Worm (Caenorhabditis elegans): Measurements from ENCODE around the gene sulp-4.

The sulp-4 gene

DNA sequence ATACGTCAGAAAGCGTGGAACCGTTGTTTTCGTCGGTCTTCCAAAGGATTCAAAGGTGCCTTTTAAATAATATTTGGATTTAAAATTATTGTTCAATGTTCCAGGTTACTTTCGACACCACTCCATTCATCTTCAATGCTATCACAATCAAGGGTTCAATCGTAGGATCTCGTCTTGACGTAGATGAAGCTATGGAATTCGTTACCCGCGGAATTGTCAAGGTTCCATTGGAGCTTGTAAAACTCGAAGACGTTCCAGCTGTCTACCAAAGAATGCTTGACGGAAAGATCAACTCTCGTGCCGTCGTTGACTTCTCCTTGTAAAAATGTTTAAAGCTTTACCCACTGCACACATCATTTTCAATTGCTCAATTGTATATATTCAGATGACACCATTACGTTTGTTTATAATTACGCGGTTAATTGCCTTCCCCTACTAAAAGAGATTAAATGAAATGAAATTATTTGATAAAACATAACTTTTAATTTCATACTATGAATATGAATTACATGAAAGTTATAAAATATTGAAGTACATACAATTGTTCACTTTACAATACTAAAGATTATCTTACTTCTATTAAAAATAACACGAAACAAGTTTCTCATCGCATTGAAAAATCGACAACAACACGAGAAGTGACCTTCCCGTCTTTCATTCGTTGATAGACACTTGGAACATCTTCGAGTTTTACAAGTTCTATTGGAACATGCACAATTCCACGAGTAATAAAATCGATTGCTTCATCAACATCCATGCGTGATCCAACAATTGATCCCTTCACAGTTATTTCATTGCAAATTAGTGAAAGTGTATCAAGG is 14.2 kb downstream of the sulp-4 start:
- TF ChIP-seq irx-1 (tag; optimal IDR thresholded peaks at IDR 0.05) (peak; percentile 51), nhr-20 (tag; optimal IDR thresholded peaks at IDR 0.05) (peak; percentile 40), snu-23 (GFP tag; optimal IDR thresholded peaks at IDR 0.05) (peak; percentile 62), hlh-4 (tag; optimal IDR thresholded peaks at IDR 0.05) (no peak), rnt-1 (tag; optimal IDR thresholded peaks at IDR 0.05) (peak; percentile 83), fkh-10 (GFP tag; optimal IDR thresholded peaks at IDR 0.05) (no peak), nhr-85 (tag) (peak; percentile 74), pax-3 (tag; optimal IDR thresholded peaks at IDR 0.05) (peak; percentile 50), fkh-4 (tag; optimal IDR thresholded peaks at IDR 0.05; ENCODE audit: borderline replicate concordance) (no peak), dpl-1 (GFP tag; optimal IDR thresholded peaks at IDR 0.05) (peak; percentile 12 to 37 (median 16)), aly-2 (tag; optimal IDR thresholded peaks at IDR 0.05) (peak; percentile 77), nhr-71 (tag; optimal IDR thresholded peaks at IDR 0.05) (peak; percentile 53), skn-1 (tag; optimal IDR thresholded peaks at IDR 0.05) (peak; percentile 7), C04F5.9 (tag; optimal IDR thresholded peaks at IDR 0.05) (peak; percentile 44), ceh-88 (GFP tag; IDR thresholded peaks at IDR 0.05) (peak; percentile 65), elt-3 (tag; optimal IDR thresholded peaks at IDR 0.05) (peak in 1 of 6 experiments; percentile 3), efl-1 (optimal IDR thresholded peaks at IDR 0.05) (peak in 1 of 2 experiments; percentile 18), efl-1 (GFP tag; optimal IDR thresholded peaks at IDR 0.05 in 1 of 2) (peak in 1 of 2 experiments; percentile 93), lin-14 (GFP tag; optimal IDR thresholded peaks at IDR 0.05) (peak; percentile 62), nhr-90 (tag; optimal IDR thresholded peaks at IDR 0.05; ENCODE audit: poor library complexity) (peak; percentile 60), tbx-2 (tag; optimal IDR thresholded peaks at IDR 0.05) (peak; percentile 56), zip-4 (GFP tag; optimal IDR thresholded peaks at IDR 0.05) (no peak), ama-1 (optimal IDR thresholded peaks at IDR 0.05) (peak; percentile 94), lin-35 (GFP tag; optimal IDR thresholded peaks at IDR 0.05) (peak in 1 of 2 experiments; percentile 50), vab-15 (tag; optimal IDR thresholded peaks at IDR 0.05) (no peak), lin-15B (tag; optimal IDR thresholded peaks at IDR 0.05) (no peak), lsy-2 (tag; optimal IDR thresholded peaks at IDR 0.05) (peak in 1 of 2 experiments; percentile 54), egl-27 (tag; optimal IDR thresholded peaks at IDR 0.05) (no peak), zag-1 (tag; optimal IDR thresholded peaks at IDR 0.05) (no peak), nhr-19 (GFP tag; conservative IDR thresholded peaks at IDR 0.05) (peak; percentile 72), lir-3 (tag; optimal IDR thresholded peaks at IDR 0.05; ENCODE audit: poor library complexity) (peak; percentile 13), blmp-1 (tag; optimal IDR thresholded peaks at IDR 0.05) (peak; percentile 11), lin-39 (tag; optimal IDR thresholded peaks at IDR 0.05) (peak; percentile 40), C16A3.4 (tag; optimal IDR thresholded peaks at IDR 0.05) (peak; percentile 61)

DNA sequence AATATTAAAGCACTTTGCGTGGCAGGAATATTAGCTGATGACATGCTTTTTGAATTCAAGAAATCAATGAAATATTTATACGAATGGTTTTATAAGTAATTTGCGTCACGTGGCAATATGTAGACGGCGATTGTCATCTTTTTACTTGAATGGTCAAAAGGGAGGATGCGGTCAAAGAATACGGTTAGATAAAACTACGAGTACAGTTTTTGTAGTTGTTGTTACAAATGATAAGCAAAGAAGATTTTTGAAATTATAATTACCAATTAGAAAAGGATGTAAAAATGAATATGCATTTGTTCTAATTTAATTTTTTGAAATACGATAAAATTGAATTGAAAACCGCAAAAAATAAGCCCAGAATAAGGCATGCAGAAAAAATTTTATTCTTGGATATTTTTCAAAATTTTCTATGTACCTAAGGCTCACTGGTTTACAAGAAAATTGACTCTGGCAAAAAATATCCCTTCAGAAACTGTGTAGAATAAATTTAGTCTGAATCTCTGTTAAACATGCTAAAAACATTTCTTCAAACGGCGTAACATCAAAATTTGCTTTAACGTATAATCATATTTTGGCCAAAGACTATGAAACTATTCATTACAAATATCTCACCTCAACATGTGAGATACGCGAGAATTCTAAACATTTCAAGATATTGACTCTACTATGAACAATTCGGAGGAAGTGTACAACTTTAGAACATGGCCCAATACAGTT is 16.1 kb downstream of the sulp-4 start, which contains the start of the genes sodh-2 and srx-76:
Gene sodh-2 (minus strand): TSS at position 101 of the 720 bp plus-strand sequence.
Gene srx-76 (plus strand): TSS at position 670 of the 720 bp plus-strand sequence.
- TF ChIP-seq lin-35 (GFP tag; optimal IDR thresholded peaks at IDR 0.05) (peak in 1 of 2 experiments; percentile 1), zag-1 (tag; optimal IDR thresholded peaks at IDR 0.05) (no peak), efl-1 (optimal IDR thresholded peaks at IDR 0.05) (no peak), efl-1 (GFP tag; optimal IDR thresholded peaks at IDR 0.05 in 1 of 2) (peak in 1 of 2 experiments; percentile 47), nhr-20 (tag; optimal IDR thresholded peaks at IDR 0.05) (peak; percentile 33)

DNA sequence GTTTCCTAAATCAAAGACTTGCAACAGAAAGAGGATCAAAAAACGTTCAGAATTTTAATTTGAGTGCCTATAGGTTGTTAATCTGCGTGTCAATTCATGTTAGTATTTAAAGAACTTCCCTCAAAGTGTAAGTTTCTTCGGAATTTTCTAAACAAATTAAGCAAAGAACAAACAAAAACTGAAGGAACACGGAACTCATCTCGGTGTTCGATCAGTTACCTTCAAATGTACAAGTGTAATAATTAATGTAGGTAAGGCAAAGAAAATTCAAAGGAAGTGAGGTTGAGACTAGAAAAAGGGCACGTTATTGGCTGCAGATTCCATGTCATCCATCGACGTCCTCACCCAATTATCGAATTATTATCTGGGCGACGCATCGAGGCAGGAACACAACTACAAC is 18.8 kb downstream of the sulp-4 start, which contains the start of gene K12G11.6:
Gene K12G11.6 (plus strand): TSS at position 357 of the 400 bp plus-strand sequence.
- TF ChIP-seq aha-1 (tag; optimal IDR thresholded peaks at IDR 0.05) (no peak), mep-1 (tag; optimal IDR thresholded peaks at IDR 0.05) (no peak), lin-13 (GFP tag; optimal IDR thresholded peaks at IDR 0.05) (no peak), elt-3 (tag; optimal IDR thresholded peaks at IDR 0.05) (no peak), C34B4.2 (tag; optimal IDR thresholded peaks at IDR 0.05) (no peak), ama-1 (optimal IDR thresholded peaks at IDR 0.05) (no peak), nhr-85 (tag) (no peak), ceh-88 (GFP tag; IDR thresholded peaks at IDR 0.05) (no peak), mdl-1 (tag; optimal IDR thresholded peaks at IDR 0.05) (no peak), nhr-76 (tag; optimal IDR thresholded peaks at IDR 0.05) (no peak), unc-30 (tag; optimal IDR thresholded peaks at IDR 0.05) (no peak), hpl-2 (GFP tag; optimal IDR thresholded peaks at IDR 0.05) (no peak), isw-1 (GFP tag; IDR thresholded peaks at IDR 0.05) (no peak)

Measured in whole organism, L1 larva.